Worm (Caenorhabditis elegans) whole organism, L2 larva: Measurements from ENCODE around the gene W04G3.13.

Experiments
- F13H6.1 ChIP-seq: sonication (generic microtip); optimal IDR thresholded peaks from 2 replicates; lab custom pipeline; 2016; ENCODE audit warnings: missing genetic modification characterization, missing compliant biosample characterization
- aly-2 ChIP-seq: fragments of 150-350 bp; optimal IDR thresholded peaks from 2 replicates; lab custom pipeline; 2014; ENCODE audit warnings: missing biosample characterization, missing genetic modification characterization
- ceh-82 ChIP-seq: fragments of 150-350 bp; optimal IDR thresholded peaks from 2 replicates; lab custom pipeline; 2014; ENCODE audit warnings: missing biosample characterization, missing genetic modification characterization
- crh-2 ChIP-seq: sonication (generic microtip); optimal IDR thresholded peaks from 2 replicates; lab custom pipeline; 2017; ENCODE audit warnings: missing biosample characterization, missing genetic modification characterization
- fos-1 ChIP-seq: fragments of 150-350 bp; optimal IDR thresholded peaks from 2 replicates; lab custom pipeline; 2014; ENCODE audit warnings: missing biosample characterization, missing genetic modification characterization
- lsy-2 ChIP-seq, 2 experiments: fragments of 150-350 bp in 1 of 2; sonication (generic microtip) in 1 of 2; optimal IDR thresholded peaks; 2 replicates each; lab custom pipeline; 2014 to 2017; ENCODE audit warnings: missing biosample characterization in 2 of 2, missing genetic modification characterization in 2 of 2
- nhr-11 ChIP-seq: fragments of 150-350 bp; optimal IDR thresholded peaks from 2 replicates; lab custom pipeline; 2014; ENCODE audit warnings: missing biosample characterization, missing genetic modification characterization
- nhr-237 ChIP-seq: fragments of 150-350 bp; optimal IDR thresholded peaks from 2 replicates; lab custom pipeline; 2014; ENCODE audit warnings: missing biosample characterization, missing genetic modification characterization
- nhr-6 ChIP-seq: fragments of 150-350 bp; optimal IDR thresholded peaks from 2 replicates; lab custom pipeline; 2014; ENCODE audit warnings: missing biosample characterization, missing genetic modification characterization
- sem-4 ChIP-seq: fragments of 150-350 bp; optimal IDR thresholded peaks from 2 replicates; lab custom pipeline; 2014; ENCODE audit warnings: missing biosample characterization, missing genetic modification reagents, missing genetic modification characterization
- skn-1 ChIP-seq: sonication (generic microtip); optimal IDR thresholded peaks from 2 replicates; lab custom pipeline; 2017; ENCODE audit warnings: missing biosample characterization, missing genetic modification characterization
- zag-1 ChIP-seq: fragments of 150-350 bp; optimal IDR thresholded peaks from 2 replicates; lab custom pipeline; 2014; ENCODE audit warnings: missing biosample characterization, missing genetic modification characterization
- ztf-11 ChIP-seq: sonication (generic microtip); optimal IDR thresholded peaks from 2 replicates; lab custom pipeline; 2017; ENCODE audit warnings: missing biosample characterization, missing genetic modification characterization

DNA sequence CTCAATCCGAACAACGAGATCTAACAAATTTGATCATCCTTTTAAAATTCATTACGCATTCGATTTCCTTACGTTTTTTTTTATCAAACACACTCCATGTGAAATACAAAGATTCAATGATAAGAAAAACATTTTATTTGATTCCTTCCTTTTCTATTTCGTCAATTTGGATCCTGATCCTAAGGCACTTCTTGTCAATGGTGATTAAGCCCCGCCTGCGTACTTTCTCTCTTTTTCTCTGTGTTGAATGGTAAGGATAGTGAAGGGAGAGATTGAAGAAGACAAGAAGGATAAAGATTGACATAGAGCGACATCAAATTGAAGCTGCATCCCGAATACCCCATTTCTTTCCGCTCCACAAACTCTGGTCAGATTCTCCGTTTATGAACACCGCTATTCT lies 29.6 kb upstream of the W04G3.13 start, which contains the start of gene grd-1:
- no peak for TF ChIP-seq ceh-82 (tag; lab: Kevin White, UChicago)
- no peak for TF ChIP-seq lsy-2 (tag; optimal IDR thresholded peaks at IDR 0.05; lab: Kevin White, UChicago)
- no peak for TF ChIP-seq fos-1
- TF ChIP-seq F13H6.1 (tag; lab: Kevin White, UChicago), result no peak
- TF ChIP-seq nhr-11 (tag; lab: Kevin White, UChicago), result no peak
- no peak for TF ChIP-seq aly-2 (tag; lab: Kevin White, UChicago)
- no peak for TF ChIP-seq nhr-6 (tag; lab: Kevin White, UChicago)
- no peak for TF ChIP-seq nhr-237 (tag; lab: Kevin White, UChicago)
- TF ChIP-seq ztf-11 (tag; lab: Kevin White, UChicago), result no peak
- TF ChIP-seq zag-1 (tag; lab: Kevin White, UChicago), result no peak
- TF ChIP-seq sem-4, result no peak
- no peak for TF ChIP-seq crh-2 (tag; lab: Kevin White, UChicago)
- TF ChIP-seq skn-1, result no peak
